Worm (Caenorhabditis elegans) whole organism, late embryonic: ENCODE results near the gene F54C8.6.
"Not testable (repeated sequence)": the region's sequence is repeated elsewhere in the genome, so short reads cannot be mapped to it uniquely, and the experiment has no call there.

Experiments
- C38D4.7 ChIP-seq: fragments of 200-800 bp; sonication (Bioruptor generic); optimal IDR thresholded peaks from 2 replicates; lab custom pipeline; 2018; ENCODE audit warnings: mild to moderate bottlenecking, missing genetic modification characterization, moderate library complexity, missing compliant biosample characterization
- dmd-4 ChIP-seq: sonication (generic microtip); optimal IDR thresholded peaks from 2 replicates; lab custom pipeline; 2016; ENCODE audit warnings: borderline replicate concordance, missing genetic modification characterization, missing compliant biosample characterization
- lin-11 ChIP-seq: fragments of 200-800 bp; sonication (Bioruptor generic); optimal IDR thresholded peaks from 2 replicates; lab custom pipeline; 2018; ENCODE audit warnings: mild to moderate bottlenecking, missing genetic modification characterization, missing compliant biosample characterization
- nhr-11 ChIP-seq: fragments of 150-350 bp; optimal IDR thresholded peaks from 2 replicates; lab custom pipeline; 2014; ENCODE audit warnings: missing biosample characterization, missing genetic modification characterization

- TF ChIP-seq dmd-4 (tag; lab: Kevin White, UChicago); nhr-11 (tag; lab: Kevin White, UChicago); lin-11 (tag; lab: Kevin White, UChicago); C38D4.7 (GFP tag; lab: Kevin White, UChicago): not testable (repeated sequence)
Measured at ce11 chrIII:9420231-9420630, 29.5 kb downstream of the F54C8.6 start, which contains the start of gene T26G10.4.
